Worm (Caenorhabditis elegans): Measurements from ENCODE around the gene glb-21.

ce11 chrIV:10706090-10706489 is 5.5 kb downstream of the glb-21 start, which contains the start of gene R102.6:
- TF ChIP-seq lsy-2 (tag; optimal IDR thresholded peaks at IDR 0.05) (no peak), nhr-6 (tag; optimal IDR thresholded peaks at IDR 0.05) (no peak), nhr-11 (tag; optimal IDR thresholded peaks at IDR 0.05) (no peak), R02D3.7 (tag; optimal IDR thresholded peaks at IDR 0.05) (no peak), ztf-11 (tag; optimal IDR thresholded peaks at IDR 0.05) (no peak), unc-62 (GFP tag; optimal IDR thresholded peaks at IDR 0.05) (no peak), mdl-1 (tag; optimal IDR thresholded peaks at IDR 0.05) (no peak), ztf-1 (GFP tag; conservative IDR thresholded peaks at IDR 0.05) (no peak)
